Worm (Caenorhabditis elegans) whole organism, young adult: ENCODE measurements around the gene ddx-46.

Experiments used
- F57A8.1 ChIP-seq: fragments of 200-800 bp; sonication (Bioruptor generic); optimal IDR thresholded peaks from 2 replicates; lab custom pipeline; 2018; ENCODE audit warnings: mild to moderate bottlenecking, missing genetic modification characterization, moderate library complexity, missing compliant biosample characterization
- T26A5.8 ChIP-seq: sonication (generic microtip); optimal IDR thresholded peaks from 2 replicates; lab custom pipeline; 2016; ENCODE audit warnings: missing genetic modification characterization, missing compliant biosample characterization
- Y95B8A.8 ChIP-seq: fragments of 200-800 bp; sonication (Bioruptor generic); IDR thresholded peaks from 2 replicates; pipeline ENCODE4 v1.3.6; 2022; ENCODE audit warnings: missing genetic modification reagents, missing genetic modification characterization, missing compliant biosample characterization
- ZK185.1 ChIP-seq: sonication (generic microtip); optimal IDR thresholded peaks from 2 replicates; lab custom pipeline; 2016; ENCODE audit warnings: mild to moderate bottlenecking, missing genetic modification characterization, missing compliant biosample characterization; ENCODE audit not compliant: poor library complexity, severe bottlenecking
- lsy-27 ChIP-seq: sonication (generic microtip); optimal IDR thresholded peaks from 2 replicates; lab custom pipeline; 2017; ENCODE audit warnings: missing genetic modification characterization, mild to moderate bottlenecking, missing compliant biosample characterization, antibody characterized with exemption, missing genotype, borderline replicate concordance; ENCODE audit not compliant: insufficient read depth
- madf-10 ChIP-seq: sonication (generic microtip); optimal IDR thresholded peaks from 2 replicates; lab custom pipeline; 2016; ENCODE audit warnings: mild to moderate bottlenecking, missing genetic modification characterization, missing compliant biosample characterization
- nhr-80 ChIP-seq: sonication (generic microtip); optimal IDR thresholded peaks from 2 replicates; lab custom pipeline; 2016; ENCODE audit warnings: missing genetic modification characterization, missing compliant biosample characterization
- rec-8 ChIP-seq, 2 experiments: sonication (generic microtip); optimal IDR thresholded peaks; 2 replicates each; lab custom pipeline; 2016; ENCODE audit warnings: mild to moderate bottlenecking in 2 of 2, missing genetic modification characterization in 2 of 2, missing genetic modification reagents in 2 of 2, missing genotype in 2 of 2, missing biosample characterization in 1 of 2, missing compliant biosample characterization in 1 of 2, moderate library complexity in 1 of 2
- snpc-1.3 ChIP-seq: sonication (generic microtip); optimal IDR thresholded peaks from 2 replicates; lab custom pipeline; 2017; ENCODE audit warnings: missing genetic modification characterization, mild to moderate bottlenecking, missing compliant biosample characterization, antibody characterized with exemption, moderate library complexity, missing genotype, missing genetic modification reagents; ENCODE audit not compliant: insufficient read depth
- unc-130 ChIP-seq: sonication (generic microtip); optimal IDR thresholded peaks from 2 replicates; lab custom pipeline; 2016; ENCODE audit warnings: missing genetic modification reagents, missing genetic modification characterization, missing compliant biosample characterization
- ztf-22 ChIP-seq: fragments of 200-800 bp; sonication (Bioruptor generic); optimal IDR thresholded peaks from 2 replicates; lab custom pipeline; 2018; ENCODE audit warnings: mild to moderate bottlenecking, missing genetic modification characterization, moderate library complexity, missing compliant biosample characterization

The ddx-46 gene

DNA sequence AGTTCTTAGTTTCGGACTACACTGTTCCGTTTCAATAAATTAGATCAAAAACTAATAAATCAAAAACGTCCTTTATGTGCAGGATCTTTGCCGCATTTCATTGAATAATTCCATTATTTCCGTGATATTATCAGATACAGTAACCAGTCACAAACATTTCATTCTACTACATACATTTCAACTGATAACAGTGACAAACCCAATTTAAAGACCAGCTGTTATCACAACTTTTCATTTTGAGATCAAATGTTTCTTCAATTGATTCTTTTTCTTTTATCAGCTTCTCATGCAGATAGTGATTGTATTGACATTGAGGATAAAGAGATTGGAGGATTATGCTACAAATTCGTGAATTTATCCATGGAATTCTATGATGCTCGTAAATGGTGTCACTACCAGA lies 52.7 kb downstream of the ddx-46 start, which contains the start of gene clec-168:
clec-168 (plus strand) TSS at position 247 of the 400 bp plus-strand sequence.
- TF ChIP-seq rec-8 (tag; optimal IDR thresholded peaks at IDR 0.05; lab: Kevin White, UChicago), result no peak
- TF ChIP-seq nhr-80, result peak; percentile 16
- TF ChIP-seq ZK185.1 (tag; lab: Kevin White, UChicago), result no peak

DNA sequence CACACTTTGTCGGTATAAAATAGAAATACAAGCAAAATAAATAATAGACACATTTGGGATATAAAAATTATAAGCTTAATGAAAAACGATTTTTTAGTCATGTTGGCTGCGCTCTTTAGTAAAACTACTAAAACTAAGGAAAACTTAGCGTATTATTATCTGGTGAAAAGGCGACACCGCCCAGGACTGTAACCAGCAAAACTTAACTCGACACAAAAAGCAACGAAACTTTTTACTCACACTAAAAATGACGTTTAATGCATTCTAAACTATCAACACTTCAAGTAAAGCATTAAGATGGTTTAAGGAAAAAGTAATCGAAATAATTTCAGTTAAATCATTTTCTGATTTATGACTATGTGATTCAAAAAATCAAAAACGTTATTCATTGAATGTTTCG lies 53.8 kb downstream of the ddx-46 start, which contains the start of gene clec-167:
clec-167 (minus strand) TSS at position 101 of the 400 bp plus-strand sequence.
- no peak for TF ChIP-seq Y95B8A.8 (GFP tag; lab: Robert Waterston, UW)
- no peak for TF ChIP-seq F57A8.1 (GFP tag; lab: Kevin White, UChicago)
- no peak for TF ChIP-seq madf-10 (tag; lab: Kevin White, UChicago)
- TF ChIP-seq rec-8 (tag; optimal IDR thresholded peaks at IDR 0.05; lab: Kevin White, UChicago), result no peak
- TF ChIP-seq T26A5.8, result no peak
- no peak for TF ChIP-seq ztf-22 (GFP tag; lab: Kevin White, UChicago)

DNA sequence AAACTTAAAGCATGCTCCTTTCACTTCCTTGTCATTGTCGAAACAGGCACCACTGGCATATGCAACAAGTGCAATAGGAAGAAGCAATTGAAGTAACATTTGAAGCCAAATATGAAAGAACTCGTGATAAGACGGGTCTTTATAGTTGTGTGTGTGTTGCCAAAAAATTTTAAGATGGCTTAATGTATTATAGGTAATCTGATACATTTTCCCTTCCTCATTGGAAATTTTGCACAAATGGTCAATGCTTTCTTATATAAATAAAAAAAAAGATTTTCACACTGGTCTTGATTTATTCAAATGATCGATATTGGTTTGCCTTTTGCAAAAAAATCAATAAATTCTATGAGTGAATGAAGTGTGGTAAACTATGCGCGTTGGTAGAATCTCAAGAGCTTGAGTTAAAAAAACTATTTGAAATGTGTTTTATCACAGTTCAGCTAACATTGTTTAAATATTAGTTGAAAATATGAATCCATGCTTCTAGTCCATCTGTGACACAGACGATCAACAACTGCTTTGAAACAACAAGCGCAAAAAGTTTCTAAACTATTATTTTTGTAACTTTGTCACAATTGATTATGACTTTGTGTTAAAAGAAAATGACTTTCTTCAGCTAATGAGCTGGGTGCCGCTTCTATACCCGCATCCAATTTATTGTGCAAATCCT lies 58.1 kb downstream of the ddx-46 start, which contains the start of the genes clec-166 and F38A1.6:
clec-166 (minus strand) TSS at position 101 of the 670 bp plus-strand sequence.
F38A1.6 (plus strand) TSS at position 620 of the 670 bp plus-strand sequence.
- TF ChIP-seq snpc-1.3 (tag; lab: Kevin White, UChicago) (no peak), unc-130 (GFP tag; lab: Kevin White, UChicago) (no peak), lsy-27 (tag; lab: Kevin White, UChicago) (no peak)
